Worm (Caenorhabditis elegans) whole organism, L1 larva: ENCODE results near the gene hyl-2.

ENCODE experiments used
- C16A3.4 ChIP-seq: fragments of 150-350 bp; optimal IDR thresholded peaks from 2 replicates; lab custom pipeline; 2014; ENCODE audit warnings: missing biosample characterization, missing genetic modification characterization
- C34B4.2 ChIP-seq: sonication (generic microtip); optimal IDR thresholded peaks from 2 replicates; lab custom pipeline; 2017; ENCODE audit warnings: mild to moderate bottlenecking, missing genetic modification characterization, missing compliant biosample characterization
- ama-1 ChIP-seq: fragments of 150-350 bp; optimal IDR thresholded peaks from 2 replicates; lab custom pipeline; 2014
- egl-13 ChIP-seq: sonication (generic microtip); optimal IDR thresholded peaks from 2 replicates; lab custom pipeline; 2016; ENCODE audit warnings: missing genotype, missing genetic modification reagents, missing genetic modification characterization, missing compliant biosample characterization
- elt-3 ChIP-seq, 6 experiments: fragments of 150-350 bp in 1 of 6; sonication (generic microtip); optimal IDR thresholded peaks; 2 replicates each; lab custom pipeline; 2017 to 2018; ENCODE audit warnings: missing biosample characterization in 6 of 6, missing genetic modification characterization in 6 of 6, inconsistent platforms in 1 of 6
- fkh-8 ChIP-seq: sonication (generic microtip); optimal IDR thresholded peaks from 2 replicates; lab custom pipeline; 2016; ENCODE audit warnings: mild to moderate bottlenecking, missing genetic modification characterization, missing compliant biosample characterization
- lin-13 ChIP-seq: fragments of 150-350 bp; optimal IDR thresholded peaks from 2 replicates; lab custom pipeline; 2014; ENCODE audit warnings: missing biosample characterization, missing genetic modification reagents, missing genetic modification characterization
- nhr-77 ChIP-seq: fragments of 150-350 bp; optimal IDR thresholded peaks from 2 replicates; lab custom pipeline; 2014; ENCODE audit warnings: missing biosample characterization, missing genetic modification characterization
- nhr-90 ChIP-seq: sonication (generic microtip); optimal IDR thresholded peaks from 2 replicates; lab custom pipeline; 2016; ENCODE audit warnings: mild to moderate bottlenecking, missing genetic modification characterization, missing compliant biosample characterization; ENCODE audit not compliant: poor library complexity
- pqm-1 ChIP-seq: sonication (generic microtip); optimal IDR thresholded peaks from 3 replicates; lab custom pipeline; 2017; ENCODE audit warnings: missing biosample characterization, missing genetic modification characterization
- snpc-4 ChIP-seq: fragments of 150-350 bp; optimal IDR thresholded peaks from 2 replicates; lab custom pipeline; 2014; ENCODE audit warnings: missing biosample characterization, missing genetic modification characterization
- zag-1 ChIP-seq: fragments of 150-350 bp; optimal IDR thresholded peaks from 2 replicates; lab custom pipeline; 2014; ENCODE audit warnings: missing biosample characterization, missing genetic modification characterization
- ztf-11 ChIP-seq, 2 experiments: sonication (generic microtip); optimal IDR thresholded peaks; 2 replicates each; lab custom pipeline; 2016 to 2017; ENCODE audit warnings: missing genetic modification characterization in 2 of 2, missing biosample characterization in 1 of 2, missing compliant biosample characterization in 1 of 2

ce11 chrX:4715107-4715506 is 15.8 kb upstream of the hyl-2 start, which contains the start of gene rpl-25.1:
- TF ChIP-seq nhr-90 (tag; lab: Kevin White, UChicago) (no peak), C34B4.2 (tag; lab: Kevin White, UChicago) (no peak), egl-13 (no peak), fkh-8 (tag; lab: Kevin White, UChicago) (no peak), zag-1 (tag; lab: Kevin White, UChicago) (no peak), ztf-11 (tag; optimal IDR thresholded peaks at IDR 0.05; lab: Kevin White, UChicago) (no peak), lin-13 (no peak), ama-1 (lab: Kevin White, UChicago) (no peak), nhr-77 (tag; lab: Kevin White, UChicago) (no peak), pqm-1 (tag; lab: Kevin White, UChicago) (no peak), elt-3 (tag; optimal IDR thresholded peaks at IDR 0.05; lab: Kevin White, UChicago) (no peak), snpc-4 (tag; lab: Kevin White, UChicago) (no peak), C16A3.4 (tag; lab: Kevin White, UChicago) (no peak)
